In the genomic region with DNA sequence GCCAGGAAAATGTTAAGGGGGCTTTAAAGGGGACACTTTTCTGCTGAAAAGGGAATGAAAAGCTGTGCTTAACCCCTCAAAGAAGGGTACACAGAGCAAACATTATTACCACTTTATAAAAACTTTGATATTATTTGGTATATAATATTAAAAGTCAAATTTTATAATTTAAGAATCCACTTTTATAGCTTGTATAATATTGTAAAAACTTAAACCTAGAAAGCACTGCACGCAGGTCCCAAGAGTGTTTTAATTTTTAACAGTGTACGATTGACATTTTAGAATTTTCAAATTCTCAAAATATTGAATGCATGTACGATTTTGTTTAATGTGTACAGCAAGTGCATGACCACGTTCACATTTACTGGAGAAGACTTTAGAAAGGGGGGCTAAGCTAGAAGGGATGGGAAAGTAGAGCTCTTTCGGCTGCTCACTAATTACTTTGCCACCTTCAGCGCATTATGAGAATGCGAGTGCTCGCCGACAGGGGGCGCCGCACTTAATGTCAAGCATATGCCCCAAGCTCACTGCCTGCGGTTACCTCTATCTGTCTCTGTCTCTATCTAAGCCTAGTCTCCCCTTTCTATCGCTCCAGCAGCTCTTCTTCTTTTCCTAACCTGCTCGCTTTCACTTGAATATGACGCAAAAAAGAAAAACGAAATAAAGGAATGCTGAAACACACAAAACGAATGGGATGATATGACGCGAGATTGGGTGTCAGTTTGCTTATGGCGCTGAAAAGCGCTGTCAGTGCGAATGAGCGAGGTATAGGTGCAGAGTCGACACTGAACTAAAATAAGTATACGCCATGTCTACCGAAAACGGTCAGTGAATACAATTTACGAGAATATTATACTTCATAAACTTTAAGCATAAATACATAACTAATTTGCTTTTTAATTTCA, we compare ENCODE assay signal across 6 fruit fly cellular contexts.
TF ChIP-seq lines count a peak whose summit lies in the region.

No protein-coding gene starts in this region.

- peak; percentile 72 to 78 for TF ChIP-seq CTCF in S2 (optimal IDR thresholded peaks at IDR 0.05; lab: Kevin White, UChicago)
- peak; percentile 89 for TF ChIP-seq CTCF in whole organism, embryonic (GFP tag; optimal IDR thresholded peaks at IDR 0.05; lab: Kevin White, UChicago)

TF ChIP-seq in whole organism, adult, 20 proteins besides CTCF, POLR2A, EP300 and RAD21:
- TF ChIP-seq tj (GFP tag; optimal IDR thresholded peaks at IDR 0.05; lab: Kevin White, UChicago) = peak; percentile 75
- TF ChIP-seq CG7101 (tag; optimal IDR thresholded peaks at IDR 0.05; lab: Kevin White, UChicago) = no peak
- TF ChIP-seq toe (GFP tag; optimal IDR thresholded peaks at IDR 0.05; lab: Kevin White, UChicago) = no peak

TF ChIP-seq in whole organism, embryonic, 481 proteins besides CTCF, POLR2A, EP300 and RAD21 (continues in another document):
- TF ChIP-seq Atf6 (GFP tag; IDR thresholded peaks at IDR 0.05; lab: Robert Waterston, UW) = no peak
- TF ChIP-seq hkb (optimal IDR thresholded peaks at IDR 0.05; lab: Kevin White, UChicago) = no peak
- TF ChIP-seq hkb (GFP tag; IDR thresholded peaks at IDR 0.05; lab: Robert Waterston, UW) = no peak
- TF ChIP-seq HLHmδ (GFP tag; optimal IDR thresholded peaks at IDR 0.05; lab: Kevin White, UChicago) = no peak
- TF ChIP-seq BtbVII (GFP tag; optimal IDR thresholded peaks at IDR 0.05; lab: Kevin White, UChicago) = no peak
- TF ChIP-seq unc-4 (GFP tag; IDR thresholded peaks at IDR 0.05; lab: Robert Waterston, UW; ENCODE audit: partially characterized antibody) = no peak
- TF ChIP-seq Asciz (GFP tag; optimal IDR thresholded peaks at IDR 0.05; lab: Kevin White, UChicago) = peak; percentile 19
- no peak for TF ChIP-seq CG6254 (GFP tag; optimal IDR thresholded peaks at IDR 0.05; lab: Kevin White, UChicago)
- TF ChIP-seq Dip2 (GFP tag; IDR thresholded peaks at IDR 0.05; lab: Robert Waterston, UW) = no peak
- TF ChIP-seq scrt (GFP tag; optimal IDR thresholded peaks at IDR 0.05; lab: Kevin White, UChicago) = peak; percentile 16
- peak; percentile 18 for TF ChIP-seq CG10267 (tag; optimal IDR thresholded peaks at IDR 0.05; lab: Kevin White, UChicago)
- no peak for TF ChIP-seq zf30C (GFP tag; optimal IDR thresholded peaks at IDR 0.05; lab: Kevin White, UChicago)
- peak; percentile 32 for TF ChIP-seq CG10979 (tag; optimal IDR thresholded peaks at IDR 0.05; lab: Kevin White, UChicago)
- no peak for TF ChIP-seq CG12155 (GFP tag; optimal IDR thresholded peaks at IDR 0.05; lab: Kevin White, UChicago)
- TF ChIP-seq stwl (tag; optimal IDR thresholded peaks at IDR 0.05; lab: Kevin White, UChicago) = peak; percentile 8
- no peak for TF ChIP-seq ara (GFP tag; IDR thresholded peaks at IDR 0.05; lab: Robert Waterston, UW)
- TF ChIP-seq Hr78 (GFP tag; optimal IDR thresholded peaks at IDR 0.05; lab: Kevin White, UChicago) = no peak
- TF ChIP-seq Dfd (GFP tag; optimal IDR thresholded peaks at IDR 0.05; lab: Kevin White, UChicago) = no peak
- peak; percentile 32; the same call in 1 of the 2 replicates for TF ChIP-seq vvl (GFP tag; IDR thresholded peaks at IDR 0.05; lab: Robert Waterston, UW)

TF ChIP-seq in whole organism, prepupa, 60 proteins besides CTCF, POLR2A, EP300 and RAD21 (continues in another document):
- TF ChIP-seq CG8319 (GFP tag; optimal IDR thresholded peaks at IDR 0.05; lab: Kevin White, UChicago) (peak; percentile 7), CG15336 (GFP tag; IDR thresholded peaks at IDR 0.05; lab: Robert Waterston, UW) (peak; percentile 47; the same call in 1 of the 2 replicates), Eip75B (GFP tag; optimal IDR thresholded peaks at IDR 0.05; lab: Kevin White, UChicago) (no peak), Sox15 (GFP tag; optimal IDR thresholded peaks at IDR 0.05; lab: Kevin White, UChicago) (no peak), CG34406 (GFP tag; optimal IDR thresholded peaks at IDR 0.05; lab: Kevin White, UChicago) (no peak), OdsH (GFP tag; optimal IDR thresholded peaks at IDR 0.05; lab: Kevin White, UChicago) (no peak), svp (GFP tag; lab: Kevin White, UChicago) (peak; percentile 5), dac (GFP tag; optimal IDR thresholded peaks at IDR 0.05; lab: Kevin White, UChicago) (no peak), dsx (GFP tag; optimal IDR thresholded peaks at IDR 0.05; lab: Kevin White, UChicago; ENCODE audit: poor library complexity, severe bottlenecking) (no peak), esn (GFP tag; optimal IDR thresholded peaks at IDR 0.05; lab: Kevin White, UChicago) (no peak), net (GFP tag; optimal IDR thresholded peaks at IDR 0.05; lab: Kevin White, UChicago) (no peak), pdm3 (GFP tag; optimal IDR thresholded peaks at IDR 0.05; lab: Kevin White, UChicago) (no peak), CG6808 (GFP tag; optimal IDR thresholded peaks at IDR 0.05; lab: Kevin White, UChicago) (no peak), Eip78C (GFP tag; lab: Kevin White, UChicago) (peak; percentile 66), spab (GFP tag; optimal IDR thresholded peaks at IDR 0.05; lab: Kevin White, UChicago) (peak; percentile 17), CG11294 (GFP tag; IDR thresholded peaks at IDR 0.05; lab: Robert Waterston, UW) (no peak), CG8632 (GFP tag; optimal IDR thresholded peaks at IDR 0.05; lab: Kevin White, UChicago) (no peak), Hr38 (GFP tag; optimal IDR thresholded peaks at IDR 0.05; lab: Kevin White, UChicago) (no peak), CG4318 (GFP tag; optimal IDR thresholded peaks at IDR 0.05; lab: Kevin White, UChicago) (peak; percentile 3), acj6 (GFP tag; optimal IDR thresholded peaks at IDR 0.05; lab: Kevin White, UChicago) (no peak)

TF ChIP-seq in whole organism, pupa, 21 proteins besides CTCF, POLR2A, EP300 and RAD21:
- TF ChIP-seq CG8159 (tag; optimal IDR thresholded peaks at IDR 0.05; lab: Kevin White, UChicago) (peak; percentile 62), fd96Ca (GFP tag; IDR thresholded peaks at IDR 0.05; lab: Robert Waterston, UW) (0 out of 3 replicates have a peak, but pooled peaks have one; percentile 24), CG14655 (GFP tag; optimal IDR thresholded peaks at IDR 0.05; lab: Kevin White, UChicago) (peak; percentile 49), CG4496 (GFP tag; IDR thresholded peaks at IDR 0.05; lab: Robert Waterston, UW) (0 out of 3 replicates have a peak, but pooled peaks have one; percentile 20), CG8301 (tag; optimal IDR thresholded peaks at IDR 0.05; lab: Kevin White, UChicago) (peak; percentile 36), D1 (tag; optimal IDR thresholded peaks at IDR 0.05; lab: Kevin White, UChicago) (no peak), Snoo (tag; optimal IDR thresholded peaks at IDR 0.05; lab: Kevin White, UChicago) (no peak), CG9948 (tag; optimal IDR thresholded peaks at IDR 0.05; lab: Kevin White, UChicago) (peak; percentile 54)

TF ChIP-seq in whole organism, wandering third instar larva, 38 proteins besides CTCF, POLR2A, EP300 and RAD21:
- TF ChIP-seq usp (GFP tag; optimal IDR thresholded peaks at IDR 0.05; lab: Kevin White, UChicago) (no peak), Vsx2 (GFP tag; optimal IDR thresholded peaks at IDR 0.05; lab: Kevin White, UChicago; ENCODE audit: partially characterized antibody) (no peak), Jra (GFP tag; optimal IDR thresholded peaks at IDR 0.05; lab: Kevin White, UChicago) (no peak), h (GFP tag; optimal IDR thresholded peaks at IDR 0.05; lab: Kevin White, UChicago) (peak; percentile 0)
TF ChIP-seq in whole organism, wandering third instar larva: peak in this region for 1.
